Worm (Caenorhabditis elegans) whole organism, L4 larva: ENCODE data around the gene W02B8.1.

Source experiments
- D1046.2 ChIP-seq: fragments of 200-800 bp; sonication (Bioruptor generic); IDR thresholded peaks from 2 replicates; pipeline ENCODE4 v1.3.6; 2022; ENCODE audit warnings: missing genetic modification characterization, missing compliant biosample characterization
- F49E8.2 ChIP-seq: sonication (generic microtip); optimal IDR thresholded peaks from 2 replicates; lab custom pipeline; 2016; ENCODE audit warnings: missing compliant biosample characterization, mild to moderate bottlenecking, missing genetic modification characterization, borderline replicate concordance
- Y75B8A.6 ChIP-seq: fragments of 200-800 bp; sonication (Bioruptor generic); IDR thresholded peaks from 2 replicates; pipeline ENCODE4 v1.3.6; 2022; ENCODE audit warnings: missing genetic modification reagents, missing genetic modification characterization, missing compliant biosample characterization
- ZK337.2 ChIP-seq: fragments of 200-800 bp; sonication (Bioruptor generic); IDR thresholded peaks from 2 replicates; pipeline ENCODE4 v1.3.6; 2022; ENCODE audit warnings: missing genetic modification reagents, missing genetic modification characterization, missing compliant biosample characterization
- aha-1 ChIP-seq: fragments of 150-350 bp; peaks from one replicate; lab custom pipeline; 2014; ENCODE audit warnings: missing biosample characterization, missing genetic modification characterization
- aly-2 ChIP-seq: sonication (generic microtip); optimal IDR thresholded peaks from 2 replicates; lab custom pipeline; 2018; ENCODE audit warnings: missing biosample characterization, missing genetic modification characterization
- ama-1 ChIP-seq: fragments of 150-350 bp; optimal IDR thresholded peaks from 2 replicates; lab custom pipeline; 2014; ENCODE audit warnings: inconsistent platforms, mixed read lengths
- ceh-44 ChIP-seq: fragments of 200-800 bp; sonication (Bioruptor generic); IDR thresholded peaks from 2 replicates; pipeline ENCODE4 v1.3.6; 2022; ENCODE audit warnings: missing genetic modification reagents, missing genetic modification characterization, missing compliant biosample characterization
- ceh-62 ChIP-seq: sonication (generic microtip); optimal IDR thresholded peaks from 2 replicates; lab custom pipeline; 2017; ENCODE audit warnings: missing biosample characterization, missing genetic modification characterization
- ceh-82 ChIP-seq: sonication (generic microtip); optimal IDR thresholded peaks from 2 replicates; lab custom pipeline; 2017; ENCODE audit warnings: missing biosample characterization, missing genetic modification characterization
- daf-8 ChIP-seq: fragments of 200-800 bp; sonication (Bioruptor generic); IDR thresholded peaks from 2 replicates; pipeline ENCODE4 v1.3.6; 2022; ENCODE audit warnings: missing genetic modification characterization, missing compliant biosample characterization
- dmd-6 ChIP-seq: fragments of 200-800 bp; sonication (Bioruptor generic); IDR thresholded peaks from 2 replicates; pipeline ENCODE4 v1.3.6; 2022; ENCODE audit warnings: missing genetic modification reagents, missing genetic modification characterization, missing compliant biosample characterization
- dmd-9 ChIP-seq: fragments of 200-800 bp; sonication (Bioruptor generic); IDR thresholded peaks from 2 replicates; pipeline ENCODE4 v1.3.6; 2022; ENCODE audit warnings: missing genetic modification reagents, missing genetic modification characterization, missing compliant biosample characterization
- dpl-1 ChIP-seq: fragments of 150-350 bp; optimal IDR thresholded peaks from 2 replicates; lab custom pipeline; 2014; ENCODE audit warnings: missing biosample characterization, missing genetic modification reagents, missing genetic modification characterization
- dve-1 ChIP-seq: sonication (generic microtip); optimal IDR thresholded peaks from 2 replicates; lab custom pipeline; 2017; ENCODE audit warnings: antibody characterized with exemption, mild to moderate bottlenecking, missing genetic modification characterization, missing compliant biosample characterization; ENCODE audit not compliant: insufficient read depth
- egl-43 ChIP-seq: fragments of 200-800 bp; sonication (Bioruptor generic); IDR thresholded peaks from 2 replicates; pipeline ENCODE4 v1.3.6; 2022; ENCODE audit warnings: missing genetic modification reagents, missing genetic modification characterization, missing compliant biosample characterization
- fkh-10 ChIP-seq: fragments of 150-350 bp; optimal IDR thresholded peaks from 2 replicates; lab custom pipeline; 2014; ENCODE audit warnings: missing biosample characterization, missing genetic modification reagents, missing genetic modification characterization
- hlh-30 ChIP-seq: sonication (generic microtip); optimal IDR thresholded peaks from 2 replicates; lab custom pipeline; 2017; ENCODE audit warnings: antibody characterized with exemption, mild to moderate bottlenecking, missing genetic modification characterization, missing compliant biosample characterization; ENCODE audit not compliant: insufficient read depth
- lin-13 ChIP-seq: fragments of 150-350 bp; optimal IDR thresholded peaks from 2 replicates; lab custom pipeline; 2014; ENCODE audit warnings: missing biosample characterization, missing genetic modification reagents, missing genetic modification characterization
- lin-15B ChIP-seq: fragments of 150-350 bp; sonication (generic microtip); optimal IDR thresholded peaks from 3 replicates; lab custom pipeline; 2014; ENCODE audit warnings: missing biosample characterization, missing genetic modification characterization
- lin-39 ChIP-seq: fragments of 150-350 bp; optimal IDR thresholded peaks from 2 replicates; lab custom pipeline; 2014; ENCODE audit warnings: missing biosample characterization, missing genetic modification reagents, missing genetic modification characterization
- nhr-237 ChIP-seq: sonication (generic microtip); optimal IDR thresholded peaks from 2 replicates; lab custom pipeline; 2017; ENCODE audit warnings: missing biosample characterization, missing genetic modification characterization
- nhr-41 ChIP-seq: fragments of 200-800 bp; sonication (Bioruptor generic); IDR thresholded peaks from 2 replicates; pipeline ENCODE4 v1.3.6; 2022; ENCODE audit warnings: missing genetic modification reagents, missing genetic modification characterization, missing compliant biosample characterization
- nhr-6 ChIP-seq: fragments of 150-350 bp; optimal IDR thresholded peaks from 2 replicates; lab custom pipeline; 2014; ENCODE audit warnings: missing biosample characterization, missing genetic modification characterization
- nhr-76 ChIP-seq: fragments of 150-350 bp; optimal IDR thresholded peaks from 2 replicates; lab custom pipeline; 2014; ENCODE audit warnings: missing biosample characterization, missing genetic modification characterization
- saeg-2 ChIP-seq: fragments of 200-800 bp; sonication (Bioruptor generic); IDR thresholded peaks from 2 replicates; pipeline ENCODE4 v1.3.6; 2022; ENCODE audit warnings: missing genetic modification reagents, missing genetic modification characterization, missing compliant biosample characterization
- set-16 ChIP-seq: fragments of 200-800 bp; sonication (Bioruptor generic); IDR thresholded peaks from 2 replicates; pipeline ENCODE4 v1.3.6; 2022; ENCODE audit warnings: missing genetic modification reagents, missing genetic modification characterization, missing compliant biosample characterization
- skn-1 ChIP-seq: fragments of 150-350 bp; optimal IDR thresholded peaks from 2 replicates; lab custom pipeline; 2014; ENCODE audit warnings: missing biosample characterization, missing genetic modification characterization
- snpc-4 ChIP-seq: fragments of 150-350 bp; optimal IDR thresholded peaks from 2 replicates; lab custom pipeline; 2014; ENCODE audit warnings: missing biosample characterization, missing genetic modification characterization
- unc-62 ChIP-seq, 3 experiments: fragments of 150-350 bp in 1 of 3; sonication (generic microtip); optimal IDR thresholded peaks in 2 of 3; peaks in 1 of 3; 1 replicate in 1 of 3; 2 replicates in 2 of 3; lab custom pipeline; 2014 to 2017; ENCODE audit warnings: missing biosample characterization in 3 of 3, missing genetic modification characterization in 3 of 3, missing genetic modification reagents in 3 of 3, missing genotype in 1 of 3
- vab-7 ChIP-seq: fragments of 200-800 bp; sonication (Bioruptor generic); IDR thresholded peaks from 2 replicates; pipeline ENCODE4 v1.3.6; 2022; ENCODE audit warnings: missing genetic modification reagents, missing genetic modification characterization, missing compliant biosample characterization
- zfp-2 ChIP-seq: sonication (generic microtip); optimal IDR thresholded peaks from 2 replicates; lab custom pipeline; 2016; ENCODE audit warnings: mild to moderate bottlenecking, missing genetic modification characterization, missing compliant biosample characterization
- zfp-3 ChIP-seq: fragments of 200-800 bp; sonication (Bioruptor generic); conservative IDR thresholded peaks from 2 replicates; pipeline ENCODE4 v1.3.6; 2022; ENCODE audit warnings: missing genetic modification reagents, missing genetic modification characterization, missing compliant biosample characterization
- zip-11 ChIP-seq: fragments of 200-800 bp; sonication (Bioruptor generic); IDR thresholded peaks from 2 replicates; pipeline ENCODE4 v1.3.6; 2022; ENCODE audit warnings: missing genetic modification characterization, missing compliant biosample characterization
- zip-2 ChIP-seq: fragments of 150-350 bp; optimal IDR thresholded peaks from 2 replicates; lab custom pipeline; 2014; ENCODE audit warnings: missing biosample characterization, missing genetic modification characterization
- ztf-11 ChIP-seq: fragments of 150-350 bp; optimal IDR thresholded peaks from 2 replicates; lab custom pipeline; 2014; ENCODE audit warnings: missing biosample characterization, missing genetic modification characterization

Gene W02B8.1

DNA sequence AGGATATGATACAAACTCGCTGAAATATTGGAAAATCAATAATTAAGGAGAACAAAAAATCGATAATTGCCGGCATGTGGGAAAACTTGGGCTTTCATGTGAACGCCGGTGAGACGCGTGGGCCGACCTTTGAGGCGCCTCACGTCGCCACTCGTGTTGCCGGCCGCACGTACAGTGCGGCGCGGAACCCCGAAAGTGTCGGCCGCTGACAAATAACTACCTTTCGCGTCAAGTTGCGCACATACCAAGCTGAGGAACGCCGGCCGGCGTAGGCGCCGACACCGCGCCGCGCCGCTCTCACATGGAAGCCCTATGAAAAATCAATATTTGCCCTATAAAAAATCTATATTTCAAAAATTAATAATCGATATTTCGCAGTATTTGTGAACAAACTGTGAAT lies 36.4 kb upstream of the W02B8.1 start (continued):
- TF ChIP-seq D1046.2 (GFP tag; lab: Robert Waterston, UW) (peak; percentile 52; the same call in 1 of the 2 replicates), lin-15B (tag; lab: Kevin White, UChicago) (no peak), zip-2 (no peak), nhr-41 (GFP tag; lab: Robert Waterston, UW) (no peak), ZK337.2 (GFP tag; lab: Robert Waterston, UW) (no peak), dve-1 (tag; lab: Kevin White, UChicago) (no peak), ztf-11 (tag; lab: Kevin White, UChicago) (no peak), nhr-6 (tag; lab: Kevin White, UChicago) (no peak), nhr-237 (no peak), dmd-6 (GFP tag; lab: Robert Waterston, UW) (no peak), saeg-2 (GFP tag; lab: Robert Waterston, UW) (no peak), nhr-76 (tag; lab: Kevin White, UChicago) (no peak), vab-7 (GFP tag; lab: Robert Waterston, UW) (no peak), set-16 (GFP tag; lab: Robert Waterston, UW) (peak; percentile 82), zfp-3 (GFP tag; lab: Robert Waterston, UW) (no peak)

DNA sequence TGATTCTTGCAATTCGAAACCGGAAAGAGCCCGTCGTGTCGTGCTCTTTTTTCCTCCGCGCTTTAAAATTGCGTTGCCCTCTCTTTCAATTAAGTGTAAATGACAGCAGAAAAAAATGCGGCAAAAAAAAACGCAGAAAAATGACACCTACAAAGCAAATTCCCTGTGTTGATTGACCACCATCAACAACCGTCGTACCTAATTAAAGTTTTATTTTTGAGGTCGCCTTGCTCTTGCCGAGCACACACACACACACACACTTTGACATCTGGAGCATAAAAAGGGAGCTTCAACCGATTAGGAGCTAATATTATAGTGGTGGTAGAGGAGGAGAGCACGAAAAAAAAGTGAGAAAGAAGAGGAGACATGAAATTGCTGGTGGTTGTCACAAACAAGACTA lies 34.0 kb upstream of the W02B8.1 start:
- TF ChIP-seq snpc-4 (tag; lab: Kevin White, UChicago) (no peak), unc-62 (GFP tag; optimal IDR thresholded peaks at IDR 0.05 in 1 of 2; lab: Kevin White, UChicago) (peak in 1 of 2 experiments; percentile 23), unc-62 (tag; optimal IDR thresholded peaks at IDR 0.05; lab: Kevin White, UChicago) (no peak), aly-2 (tag; lab: Kevin White, UChicago) (no peak), aha-1 (tag; lab: Kevin White, UChicago) (peak; percentile 90)

DNA sequence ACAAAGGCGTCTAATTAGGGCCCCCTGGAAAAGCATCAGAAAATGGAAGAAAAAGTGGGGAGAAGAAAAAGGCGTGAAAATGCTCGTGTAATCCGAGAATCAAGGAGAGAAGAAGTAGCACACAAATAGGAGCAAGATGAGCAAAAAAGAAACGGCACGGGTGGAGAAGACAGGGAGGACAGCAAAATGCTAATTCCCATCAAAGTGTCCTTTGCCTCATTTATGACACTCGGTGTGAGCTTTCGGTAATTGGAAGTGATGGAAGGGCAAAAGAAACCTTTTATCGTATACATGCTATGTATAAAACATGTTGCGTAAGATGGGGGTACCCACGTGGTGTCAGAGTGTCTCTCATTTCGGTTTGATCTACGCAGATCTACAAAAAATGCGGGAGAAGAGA lies 31.6 kb upstream of the W02B8.1 start:
- peak; percentile 9 for TF ChIP-seq aha-1 (tag; lab: Kevin White, UChicago)
- no peak for TF ChIP-seq zip-11 (GFP tag; lab: Robert Waterston, UW)

DNA sequence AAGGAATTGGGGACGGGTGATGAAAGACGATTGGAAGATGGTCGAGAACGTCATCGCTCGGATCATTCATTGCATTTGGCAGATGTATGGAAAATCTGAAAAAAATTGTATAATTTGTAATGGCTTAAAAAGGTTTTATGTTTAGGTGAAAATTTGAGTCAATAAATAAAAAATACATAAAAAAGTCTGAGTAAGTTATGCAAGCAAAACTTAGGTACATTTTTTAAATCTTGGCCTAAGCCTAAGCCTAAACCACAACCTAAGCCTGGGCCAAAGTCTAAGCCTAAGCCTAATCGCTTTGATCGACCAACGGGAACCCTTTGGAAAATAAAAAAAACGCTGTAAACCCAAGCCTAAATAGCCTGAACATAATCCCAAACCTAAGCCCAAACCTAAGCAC lies 30.0 kb upstream of the W02B8.1 start, which contains the start of gene hot-3:
TSS of gene hot-3 (minus strand) at position 101 of the 400 bp plus-strand sequence.
- TF ChIP-seq ama-1 (no peak), nhr-237 (no peak), ceh-82 (tag; lab: Kevin White, UChicago) (no peak), Y75B8A.6 (GFP tag; lab: Robert Waterston, UW) (no peak), aha-1 (tag; lab: Kevin White, UChicago) (no peak), F49E8.2 (tag; lab: Kevin White, UChicago) (no peak), egl-43 (GFP tag; lab: Robert Waterston, UW) (no peak), fkh-10 (GFP tag; lab: Kevin White, UChicago) (no peak), dpl-1 (GFP tag; lab: Kevin White, UChicago) (no peak), zfp-3 (GFP tag; lab: Robert Waterston, UW) (no peak), lin-39 (tag; lab: Kevin White, UChicago) (no peak), skn-1 (tag; lab: Kevin White, UChicago) (no peak), daf-8 (no peak), zfp-2 (no peak), ceh-62 (tag; lab: Kevin White, UChicago) (no peak), hlh-30 (tag; lab: Kevin White, UChicago) (no peak), vab-7 (GFP tag; lab: Robert Waterston, UW) (no peak), ceh-44 (GFP tag; lab: Robert Waterston, UW) (no peak), dmd-9 (no peak), lin-13 (GFP tag; lab: Kevin White, UChicago) (no peak)
